Fruit fly (Drosophila melanogaster) whole organism, adult: Measurements from ENCODE around the gene CheB38c.

Experiments used
- CG11617 ChIP-seq: fragments of 200-800 bp; sonication (Bioruptor generic); optimal IDR thresholded peaks from 2 replicates; lab custom pipeline; 2017; ENCODE audit warnings: mild to moderate bottlenecking, missing biosample characterization, missing genetic modification reagents, missing genetic modification characterization
- CG12768 ChIP-seq: fragments of 200-800 bp; sonication (Bioruptor generic); optimal IDR thresholded peaks from 2 replicates; lab custom pipeline; 2017; ENCODE audit warnings: missing biosample characterization, missing genetic modification characterization, mild to moderate bottlenecking, moderate library complexity, missing genetic modification reagents
- CG14711 ChIP-seq: fragments of 200-800 bp; sonication (Bioruptor generic); optimal IDR thresholded peaks from 2 replicates; lab custom pipeline; 2018; ENCODE audit warnings: missing biosample characterization, mild to moderate bottlenecking, missing genetic modification characterization, moderate library complexity
- CG1620 ChIP-seq: fragments of 200-800 bp; sonication (Bioruptor generic); optimal IDR thresholded peaks from 2 replicates; lab custom pipeline; 2016; ENCODE audit warnings: missing biosample characterization, missing genetic modification characterization
- CG33017 ChIP-seq: fragments of 200-800 bp; sonication (Bioruptor generic); optimal IDR thresholded peaks from 2 replicates; lab custom pipeline; 2018; ENCODE audit warnings: missing biosample characterization, mild to moderate bottlenecking, missing genetic modification characterization, moderate library complexity
- CG5204 ChIP-seq: fragments of 200-800 bp; sonication (Bioruptor generic); optimal IDR thresholded peaks from 2 replicates; lab custom pipeline; 2016; ENCODE audit warnings: missing biosample characterization, missing genetic modification characterization
- CG7045 ChIP-seq: fragments of 200-800 bp; sonication (Bioruptor generic); optimal IDR thresholded peaks from 2 replicates; lab custom pipeline; 2017; ENCODE audit warnings: missing biosample characterization, mild to moderate bottlenecking, missing genetic modification characterization
- CG7101 ChIP-seq: fragments of 200-800 bp; sonication (Bioruptor generic); optimal IDR thresholded peaks from 2 replicates; lab custom pipeline; 2018; ENCODE audit warnings: missing biosample characterization, mild to moderate bottlenecking, missing genetic modification characterization, moderate library complexity
- Clk ChIP-seq: fragments of 200-800 bp; sonication (Bioruptor generic); optimal IDR thresholded peaks from 2 replicates; lab custom pipeline; 2017; ENCODE audit warnings: missing biosample characterization, missing genetic modification characterization
- Crg-1 ChIP-seq: fragments of 200-800 bp; sonication (Bioruptor generic); optimal IDR thresholded peaks from 2 replicates; lab custom pipeline; 2016; ENCODE audit warnings: missing biosample characterization, missing genetic modification characterization
- Hr96 ChIP-seq: fragments of 200-800 bp; sonication (Bioruptor generic); optimal IDR thresholded peaks from 2 replicates; lab custom pipeline; 2016; ENCODE audit warnings: missing biosample characterization, missing genetic modification characterization
- Mnt ChIP-seq: fragments of 200-800 bp; sonication (Bioruptor generic); optimal IDR thresholded peaks from 2 replicates; lab custom pipeline; 2016; ENCODE audit warnings: missing biosample characterization, mild to moderate bottlenecking, missing genetic modification characterization
- bab1 ChIP-seq: fragments of 200-800 bp; sonication (Bioruptor generic); optimal IDR thresholded peaks from 3 replicates; lab custom pipeline; 2019; ENCODE audit warnings: missing biosample characterization, mild to moderate bottlenecking, missing genetic modification characterization, moderate library complexity
- cic ChIP-seq: fragments of 200-800 bp; sonication (Bioruptor generic); optimal IDR thresholded peaks from 2 replicates; lab custom pipeline; 2017; ENCODE audit warnings: missing biosample characterization, mild to moderate bottlenecking, missing genetic modification characterization, moderate library complexity
- cnc ChIP-seq, 2 experiments: fragments of >200 bp; optimal IDR thresholded peaks; 2 replicates each; lab custom pipeline; 2017
- kay ChIP-seq: fragments of 200-800 bp; sonication (Bioruptor generic); peaks from one replicate; lab custom pipeline; 2016; ENCODE audit warnings: missing biosample characterization, missing genetic modification characterization, borderline replicate concordance
- ovo ChIP-seq: fragments of 200-800 bp; sonication (Bioruptor generic); optimal IDR thresholded peaks from 2 replicates; lab custom pipeline; 2016; ENCODE audit warnings: missing biosample characterization, missing genetic modification characterization
- pad ChIP-seq: fragments of 200-800 bp; sonication (Bioruptor generic); optimal IDR thresholded peaks from 3 replicates; lab custom pipeline; 2017; ENCODE audit warnings: missing biosample characterization, missing genetic modification characterization, mild to moderate bottlenecking, moderate library complexity, missing genetic modification reagents
- tj ChIP-seq: fragments of 200-800 bp; sonication (Bioruptor generic); optimal IDR thresholded peaks from 3 replicates; lab custom pipeline; 2017; ENCODE audit warnings: missing biosample characterization, mild to moderate bottlenecking, missing genetic modification characterization, moderate library complexity
- toe ChIP-seq: fragments of 200-800 bp; sonication (Bioruptor generic); optimal IDR thresholded peaks from 2 replicates; lab custom pipeline; 2016; ENCODE audit warnings: missing biosample characterization, missing genetic modification characterization

Gene CheB38c

DNA sequence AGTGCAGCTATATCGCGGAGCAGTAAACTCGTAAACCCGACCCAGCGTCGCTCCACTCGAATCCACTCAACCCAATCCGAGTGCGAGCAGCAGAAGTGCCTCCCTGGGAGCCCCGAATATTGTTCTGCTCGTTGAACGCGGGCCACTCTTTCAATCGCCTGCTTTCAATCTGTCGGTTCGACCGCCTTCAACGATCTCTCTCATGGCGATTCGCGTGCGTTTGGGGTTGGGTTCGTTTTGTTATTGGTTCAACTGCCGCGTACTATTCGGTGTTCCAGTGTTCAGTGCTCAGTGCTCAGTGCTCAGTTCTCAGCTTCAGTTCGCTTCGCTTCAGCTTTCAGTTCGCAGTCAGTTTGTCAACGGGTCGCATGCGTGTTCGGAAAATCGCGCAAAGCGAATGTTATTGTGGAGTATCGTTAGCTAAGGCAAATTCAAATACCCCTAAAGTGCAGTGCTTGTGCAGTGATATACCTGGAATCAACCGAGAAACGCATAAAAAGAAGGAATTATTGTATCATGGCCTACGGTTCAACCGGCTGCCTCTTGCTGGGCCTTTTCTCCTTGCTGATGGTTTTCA lies 19.9 kb upstream of the CheB38c start, which contains the start of gene CG31676:
Gene CG31676 (plus strand): TSS at position 289 of the 577 bp plus-strand sequence.
- no peak for TF ChIP-seq cic
- no peak for TF ChIP-seq cnc (optimal IDR thresholded peaks at IDR 0.05; lab: Kevin White, UChicago)
- TF ChIP-seq kay: peak; percentile 50
- TF ChIP-seq Mnt (GFP tag; lab: Kevin White, UChicago): no peak
- TF ChIP-seq bab1 (GFP tag; lab: Kevin White, UChicago): no peak
- no peak for TF ChIP-seq CG33017 (tag; lab: Kevin White, UChicago)
- TF ChIP-seq CG7101: no peak

DNA sequence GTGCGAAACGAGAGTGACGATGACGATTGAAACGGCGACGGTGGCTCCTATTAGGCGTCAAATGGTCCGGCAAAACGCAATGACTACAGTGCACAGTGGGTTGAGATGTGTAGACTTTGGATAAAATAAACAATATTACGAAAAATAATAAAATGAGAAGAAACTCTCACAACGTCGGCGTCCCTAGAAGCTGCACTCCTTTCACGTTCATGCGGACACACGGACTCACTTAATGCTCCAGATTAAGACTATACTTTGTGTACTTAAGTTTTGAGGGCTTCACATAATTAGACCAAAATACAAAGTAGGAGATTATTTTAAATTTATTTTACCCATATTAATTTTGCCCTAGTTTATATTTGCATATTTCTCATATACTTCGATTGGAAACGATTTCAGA lies 19.3 kb upstream of the CheB38c start:
- TF ChIP-seq cic (no peak), pad (no peak), toe (GFP tag; lab: Kevin White, UChicago) (no peak), CG11617 (GFP tag; lab: Kevin White, UChicago) (no peak), CG7101 (no peak)

DNA sequence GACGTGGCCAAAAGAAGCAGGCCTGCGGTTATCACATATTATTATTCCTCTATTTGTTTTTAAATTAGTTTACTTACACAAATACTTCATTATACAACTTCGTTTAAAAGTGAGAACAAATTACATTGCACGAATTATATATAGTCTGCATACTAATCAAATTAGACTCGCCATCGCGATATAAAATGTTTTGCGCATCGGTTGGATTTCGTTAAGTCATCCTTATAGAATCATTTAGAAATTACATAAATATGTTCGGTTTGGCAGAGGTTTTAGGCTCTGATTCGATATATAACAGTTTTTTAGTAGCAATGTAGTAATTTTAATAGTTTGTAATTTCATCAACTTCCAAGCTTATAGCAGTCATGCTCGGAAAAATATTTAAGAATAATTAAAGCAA lies 17.2 kb upstream of the CheB38c start, which contains the start of gene Spn38F:
Gene Spn38F (minus strand): TSS at position 101 of the 400 bp plus-strand sequence.
- TF ChIP-seq Hr96 (no peak), bab1 (GFP tag; lab: Kevin White, UChicago) (no peak), tj (GFP tag; lab: Kevin White, UChicago) (no peak), CG7101 (no peak), toe (GFP tag; lab: Kevin White, UChicago) (no peak), kay (no peak), cic (no peak), CG12768 (GFP tag; lab: Kevin White, UChicago) (no peak)

DNA sequence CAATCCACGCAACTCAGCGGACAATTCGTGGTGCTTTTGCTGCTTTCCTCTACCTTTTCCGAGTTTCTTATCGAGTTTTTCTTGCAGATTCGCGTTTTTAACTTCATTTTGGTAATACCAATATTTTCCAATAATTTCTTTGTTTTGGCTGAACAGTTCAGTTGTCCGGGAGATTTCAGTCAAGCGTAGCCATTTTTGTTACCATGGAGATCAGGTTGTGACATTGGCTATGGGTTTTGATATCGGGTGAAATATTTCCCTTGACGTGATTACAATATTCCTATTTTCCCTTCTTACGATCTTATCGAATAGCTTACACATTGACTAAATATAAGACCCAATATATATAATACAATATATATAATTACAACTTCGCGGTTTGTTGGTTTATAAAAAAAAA lies 14.8 kb upstream of the CheB38c start, which contains the start of gene Oseg5:
Gene Oseg5 (minus strand): TSS at position 340 of the 400 bp plus-strand sequence.
- TF ChIP-seq CG33017 (tag; lab: Kevin White, UChicago) (no peak), tj (GFP tag; lab: Kevin White, UChicago) (no peak), cic (no peak), Clk (GFP tag; lab: Kevin White, UChicago) (no peak), cnc (optimal IDR thresholded peaks at IDR 0.05; lab: Kevin White, UChicago) (no peak), CG5204 (GFP tag; lab: Kevin White, UChicago) (no peak), CG11617 (GFP tag; lab: Kevin White, UChicago) (no peak)

DNA sequence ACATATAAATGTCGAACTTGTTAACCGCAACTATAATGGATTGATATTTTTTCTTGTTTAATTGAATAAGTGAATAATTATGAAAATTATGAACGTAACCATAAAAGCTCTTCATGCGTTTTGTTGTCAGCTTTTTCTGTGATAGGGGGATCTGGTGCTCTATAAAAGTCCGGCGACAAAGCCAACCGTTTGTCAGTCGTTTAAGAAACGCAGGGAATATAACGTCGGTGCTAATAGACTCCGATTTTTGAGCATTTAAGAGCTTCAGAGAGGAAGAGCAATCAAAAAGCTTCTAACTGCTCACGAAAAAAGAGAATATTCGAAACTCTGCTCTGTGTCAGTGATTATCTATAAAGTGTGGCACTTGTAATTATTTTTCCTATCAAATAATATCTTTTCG lies 10.4 kb upstream of the CheB38c start, which contains the start of gene CG31674:
Gene CG31674 (plus strand): TSS at position 203 of the 400 bp plus-strand sequence.
- TF ChIP-seq CG1620 (GFP tag; lab: Kevin White, UChicago): peak; percentile 4
- TF ChIP-seq toe (GFP tag; lab: Kevin White, UChicago): no peak
- TF ChIP-seq CG12768 (GFP tag; lab: Kevin White, UChicago): no peak
- no peak for TF ChIP-seq CG14711 (tag; lab: Kevin White, UChicago)
- no peak for TF ChIP-seq cnc (optimal IDR thresholded peaks at IDR 0.05; lab: Kevin White, UChicago)
- no peak for TF ChIP-seq CG7045 (GFP tag; lab: Kevin White, UChicago)
- TF ChIP-seq pad: no peak
- peak; percentile 35 for TF ChIP-seq Mnt (GFP tag; lab: Kevin White, UChicago)
- TF ChIP-seq CG5204 (GFP tag; lab: Kevin White, UChicago): no peak
- no peak for TF ChIP-seq CG7101
- TF ChIP-seq CG11617 (GFP tag; lab: Kevin White, UChicago): no peak
- peak; percentile 1 for TF ChIP-seq tj (GFP tag; lab: Kevin White, UChicago)
- TF ChIP-seq Hr96: no peak
- no peak for TF ChIP-seq Crg-1 (GFP tag; lab: Kevin White, UChicago)
- TF ChIP-seq ovo: no peak
- peak; percentile 55 for TF ChIP-seq cic
- peak; percentile 25 for TF ChIP-seq CG33017 (tag; lab: Kevin White, UChicago)
- TF ChIP-seq Clk (GFP tag; lab: Kevin White, UChicago): no peak
- TF ChIP-seq bab1 (GFP tag; lab: Kevin White, UChicago): peak; percentile 72
- TF ChIP-seq kay: no peak

DNA sequence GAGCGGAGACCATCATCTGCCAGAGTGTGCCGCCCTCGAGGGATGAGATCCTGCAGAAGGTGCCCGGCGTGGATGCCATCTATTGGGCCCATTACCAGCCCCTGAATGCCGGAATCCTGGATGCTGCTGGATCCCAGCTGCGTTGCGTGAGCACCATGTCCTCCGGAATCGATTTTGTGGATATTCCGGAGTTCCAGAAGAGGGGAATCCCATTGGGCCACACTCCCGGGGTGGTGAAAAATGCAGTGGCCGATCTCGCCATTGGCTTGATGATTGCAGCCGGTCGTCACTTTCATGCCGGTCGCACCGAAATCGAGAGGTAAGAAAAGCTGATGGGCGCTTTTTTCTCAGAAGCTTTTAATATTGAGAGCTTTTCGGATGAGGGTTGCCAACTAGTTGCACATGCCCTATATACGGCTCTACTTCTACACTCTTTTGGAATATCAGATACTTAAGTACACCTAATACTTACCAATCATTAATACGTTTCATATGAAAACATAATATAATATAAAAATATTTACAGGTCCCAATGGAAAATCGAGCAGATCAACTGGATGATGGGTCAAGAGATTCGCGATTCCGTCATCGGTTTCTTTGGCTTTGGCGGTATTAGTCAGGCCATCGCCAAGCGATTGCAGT lies 9.2 kb upstream of the CheB38c start:
- TF ChIP-seq CG14711 (tag; lab: Kevin White, UChicago): peak; percentile 93
- TF ChIP-seq cnc (optimal IDR thresholded peaks at IDR 0.05; lab: Kevin White, UChicago): no peak
- no peak for TF ChIP-seq CG12768 (GFP tag; lab: Kevin White, UChicago)
- TF ChIP-seq ovo: peak; percentile 9
- TF ChIP-seq kay: no peak
- peak; percentile 0 for TF ChIP-seq pad
- no peak for TF ChIP-seq CG7045 (GFP tag; lab: Kevin White, UChicago)
- peak; percentile 0 for TF ChIP-seq bab1 (GFP tag; lab: Kevin White, UChicago)
- no peak for TF ChIP-seq CG1620 (GFP tag; lab: Kevin White, UChicago)
- no peak for TF ChIP-seq Hr96
- peak; percentile 24 for TF ChIP-seq cic
- TF ChIP-seq Crg-1 (GFP tag; lab: Kevin White, UChicago): no peak
- TF ChIP-seq CG11617 (GFP tag; lab: Kevin White, UChicago): peak; percentile 21
- TF ChIP-seq CG7101: peak; percentile 22
- peak; percentile 7 for TF ChIP-seq Mnt (GFP tag; lab: Kevin White, UChicago)
- TF ChIP-seq tj (GFP tag; lab: Kevin White, UChicago): peak; percentile 45
- no peak for TF ChIP-seq toe (GFP tag; lab: Kevin White, UChicago)
- no peak for TF ChIP-seq CG5204 (GFP tag; lab: Kevin White, UChicago)
- no peak for TF ChIP-seq Clk (GFP tag; lab: Kevin White, UChicago)
- TF ChIP-seq CG33017 (tag; lab: Kevin White, UChicago): peak; percentile 16
